Fruit fly (Drosophila melanogaster) whole organism, embryonic: ENCODE results near the gene nompC.

Source experiments
- Atf6 ChIP-seq: fragments of 200-800 bp; sonication (Bioruptor generic); IDR thresholded peaks from 2 replicates; pipeline ENCODE4 v1.3.6; 2022; ENCODE audit warnings: missing biosample characterization, missing genetic modification characterization
- B-H1 ChIP-seq: fragments of 200-800 bp; sonication (Bioruptor generic); IDR thresholded peaks from 3 replicates; pipeline ENCODE4 v1.3.6; 2022; ENCODE audit warnings: missing biosample characterization, missing genetic modification characterization
- Blimp-1 ChIP-seq: fragments of 200-800 bp; sonication (Bioruptor generic); optimal IDR thresholded peaks from 3 replicates; lab custom pipeline; 2018; ENCODE audit warnings: missing biosample characterization, missing genetic modification characterization, mild to moderate bottlenecking, moderate library complexity, missing genetic modification reagents
- BtbVII ChIP-seq: fragments of 200-800 bp; sonication (Bioruptor generic); optimal IDR thresholded peaks from 3 replicates; lab custom pipeline; 2017; ENCODE audit warnings: missing biosample characterization, mild to moderate bottlenecking, missing genetic modification characterization
- C15 ChIP-seq: fragments of 200-800 bp; sonication (Bioruptor generic); IDR thresholded peaks from 3 replicates; pipeline ENCODE4 v1.3.6; 2022; ENCODE audit warnings: missing biosample characterization, missing genetic modification characterization
- CG10462 ChIP-seq: fragments of 200-800 bp; sonication (Bioruptor generic); optimal IDR thresholded peaks from 2 replicates; lab custom pipeline; 2016; ENCODE audit warnings: missing biosample characterization, missing genetic modification characterization
- CG10543 ChIP-seq: fragments of 200-800 bp; sonication (Bioruptor generic); optimal IDR thresholded peaks from 3 replicates; lab custom pipeline; 2017; ENCODE audit warnings: missing biosample characterization, mild to moderate bottlenecking, missing genetic modification characterization, moderate library complexity
- CG11504 ChIP-seq: fragments of 200-800 bp; sonication (Bioruptor generic); optimal IDR thresholded peaks from 3 replicates; lab custom pipeline; 2019; ENCODE audit warnings: missing biosample characterization, mild to moderate bottlenecking, missing genetic modification characterization, moderate library complexity
- CG11723 ChIP-seq: fragments of 200-800 bp; sonication (Bioruptor generic); optimal IDR thresholded peaks from 2 replicates; lab custom pipeline; 2017; ENCODE audit warnings: missing biosample characterization, mild to moderate bottlenecking, missing genetic modification characterization
- CG13287 ChIP-seq: fragments of 200-800 bp; sonication (Bioruptor generic); IDR thresholded peaks from 2 replicates; pipeline ENCODE4 v1.3.6; 2022; ENCODE audit warnings: missing biosample characterization, missing genetic modification characterization; ENCODE audit not compliant: partially characterized antibody
- CG13624 ChIP-seq: fragments of 200-800 bp; sonication (Bioruptor generic); optimal IDR thresholded peaks from 2 replicates; lab custom pipeline; 2016; ENCODE audit warnings: missing biosample characterization, missing genetic modification characterization
- CG14441 ChIP-seq: fragments of 200-800 bp; sonication (Bioruptor generic); IDR thresholded peaks from 2 replicates; pipeline ENCODE4 v1.3.6; 2022; ENCODE audit warnings: missing biosample characterization, missing genetic modification characterization
- CG17912 ChIP-seq: fragments of 200-800 bp; sonication (Bioruptor generic); optimal IDR thresholded peaks from 2 replicates; lab custom pipeline; 2018; ENCODE audit warnings: missing biosample characterization, mild to moderate bottlenecking, missing genetic modification characterization
- CG34422 ChIP-seq: fragments of 200-800 bp; sonication (Bioruptor generic); IDR thresholded peaks from 3 replicates; pipeline ENCODE4 v1.3.6; 2022; ENCODE audit warnings: missing biosample characterization, missing genetic modification characterization
- CG4282 ChIP-seq: fragments of 200-800 bp; sonication (Bioruptor generic); optimal IDR thresholded peaks from 2 replicates; lab custom pipeline; 2016; ENCODE audit warnings: missing biosample characterization, missing genetic modification characterization
- CG4424 ChIP-seq: fragments of 200-800 bp; sonication (Bioruptor generic); optimal IDR thresholded peaks from 3 replicates; lab custom pipeline; 2016; ENCODE audit warnings: missing biosample characterization, missing genetic modification characterization
- CG6175 ChIP-seq: fragments of 200-800 bp; sonication (Bioruptor generic); IDR thresholded peaks from 3 replicates; pipeline ENCODE4 v1.3.6; 2022; ENCODE audit warnings: missing biosample characterization, missing genetic modification characterization
- CG8478 ChIP-seq: fragments of >200 bp; optimal IDR thresholded peaks from 2 replicates; lab custom pipeline; 2018
- CG9215 ChIP-seq: fragments of 200-800 bp; sonication (Bioruptor generic); IDR thresholded peaks from 2 replicates; pipeline ENCODE4 v1.3.6; 2022; ENCODE audit warnings: missing biosample characterization, missing genetic modification characterization
- Chrac-16 ChIP-seq: fragments of 200-800 bp; sonication (Bioruptor generic); optimal IDR thresholded peaks from 3 replicates; lab custom pipeline; 2016; ENCODE audit warnings: missing biosample characterization, missing genetic modification characterization
- D19B ChIP-seq: fragments of 200-800 bp; sonication (Bioruptor generic); optimal IDR thresholded peaks from 2 replicates; lab custom pipeline; 2017; ENCODE audit warnings: missing biosample characterization, mild to moderate bottlenecking, missing genetic modification characterization
- Dbx ChIP-seq: fragments of 200-800 bp; sonication (Bioruptor generic); IDR thresholded peaks from 3 replicates; pipeline ENCODE4 v1.3.6; 2022; ENCODE audit warnings: missing biosample characterization, missing genetic modification characterization
- Ets65A ChIP-seq: fragments of 200-800 bp; sonication (Bioruptor generic); peaks from one replicate; lab custom pipeline; 2016; ENCODE audit warnings: missing biosample characterization, missing genetic modification characterization
- Fer2 ChIP-seq: fragments of 200-800 bp; sonication (Bioruptor generic); optimal IDR thresholded peaks from 2 replicates; lab custom pipeline; 2018; ENCODE audit warnings: missing biosample characterization, mild to moderate bottlenecking, missing genetic modification characterization, moderate library complexity
- Lhr ChIP-seq: fragments of 200-800 bp; sonication (Bioruptor generic); optimal IDR thresholded peaks from 3 replicates; lab custom pipeline; 2017; ENCODE audit warnings: mild to moderate bottlenecking, missing biosample characterization, missing genetic modification reagents, missing genetic modification characterization
- Xbp1 ChIP-seq: fragments of 200-800 bp; sonication (Bioruptor generic); optimal IDR thresholded peaks from 3 replicates; lab custom pipeline; 2016; ENCODE audit warnings: missing biosample characterization, mild to moderate bottlenecking, missing genetic modification characterization
- abd-A ChIP-seq: fragments of 200-800 bp; sonication (Bioruptor generic); optimal IDR thresholded peaks from 3 replicates; lab custom pipeline; 2019; ENCODE audit warnings: missing biosample characterization, mild to moderate bottlenecking, missing genetic modification characterization, moderate library complexity
- al ChIP-seq: fragments of 200-800 bp; sonication (Bioruptor generic); IDR thresholded peaks from 2 replicates; pipeline ENCODE4 v1.3.6; 2022; ENCODE audit warnings: missing biosample characterization, missing genetic modification characterization
- bowl ChIP-seq: fragments of 200-800 bp; sonication (Bioruptor generic); IDR thresholded peaks from 2 replicates; pipeline ENCODE4 v1.3.6; 2022; ENCODE audit warnings: missing biosample characterization, missing genetic modification characterization
- cad ChIP-seq: fragments of >200 bp; optimal IDR thresholded peaks from 2 replicates; lab custom pipeline; 2017; ENCODE audit warnings: missing biosample characterization, missing genetic modification characterization
- chn ChIP-seq: fragments of 200-800 bp; sonication (Bioruptor generic); optimal IDR thresholded peaks from 2 replicates; lab custom pipeline; 2016; ENCODE audit warnings: missing biosample characterization, missing genetic modification characterization
- dati ChIP-seq: fragments of 200-800 bp; sonication (Bioruptor generic); IDR thresholded peaks from 2 replicates; pipeline ENCODE4 v1.3.6; 2022; ENCODE audit warnings: missing biosample characterization, missing genetic modification characterization
- dysf ChIP-seq: fragments of 200-800 bp; sonication (Bioruptor generic); IDR thresholded peaks from 3 replicates; pipeline ENCODE4 v1.3.6; 2022; ENCODE audit warnings: missing biosample characterization, missing genetic modification characterization
- emc ChIP-seq: fragments of 200-800 bp; sonication (Bioruptor generic); optimal IDR thresholded peaks from 2 replicates; lab custom pipeline; 2016; ENCODE audit warnings: missing biosample characterization, missing genetic modification characterization
- ems ChIP-seq: fragments of 200-800 bp; sonication (Bioruptor generic); optimal IDR thresholded peaks from 3 replicates; lab custom pipeline; 2016; ENCODE audit warnings: missing biosample characterization, missing genetic modification characterization
- grn ChIP-seq: fragments of 200-800 bp; sonication (Bioruptor generic); optimal IDR thresholded peaks from 3 replicates; lab custom pipeline; 2017; ENCODE audit warnings: missing biosample characterization, missing genetic modification characterization
- hbn ChIP-seq: fragments of 200-800 bp; sonication (Bioruptor generic); IDR thresholded peaks from 2 replicates; pipeline ENCODE4 v1.3.6; 2022; ENCODE audit warnings: missing biosample characterization, missing genetic modification characterization; ENCODE audit not compliant: partially characterized antibody
- mld ChIP-seq: fragments of 200-800 bp; sonication (Bioruptor generic); IDR thresholded peaks from 3 replicates; pipeline ENCODE4 v1.3.6; 2022; ENCODE audit warnings: missing biosample characterization, missing genetic modification characterization; ENCODE audit not compliant: partially characterized antibody
- pfk ChIP-seq: fragments of 200-800 bp; sonication (Bioruptor generic); optimal IDR thresholded peaks from 2 replicates; lab custom pipeline; 2018; ENCODE audit warnings: missing biosample characterization, mild to moderate bottlenecking, missing genetic modification characterization, moderate library complexity
- pita ChIP-seq: fragments of 200-800 bp; sonication (Bioruptor generic); optimal IDR thresholded peaks from 2 replicates; lab custom pipeline; 2017; ENCODE audit warnings: missing biosample characterization, mild to moderate bottlenecking, missing genetic modification characterization
- pnt ChIP-seq: fragments of 200-800 bp; sonication (Bioruptor generic); optimal IDR thresholded peaks from 3 replicates; lab custom pipeline; 2016; ENCODE audit warnings: missing biosample characterization, missing genetic modification characterization
- salm ChIP-seq: fragments of 200-800 bp; sonication (Bioruptor generic); optimal IDR thresholded peaks from 2 replicates; lab custom pipeline; 2018; ENCODE audit warnings: missing biosample characterization, mild to moderate bottlenecking, missing genetic modification characterization
- seq ChIP-seq: fragments of 200-800 bp; sonication (Bioruptor generic); IDR thresholded peaks from 2 replicates; pipeline ENCODE4 v1.3.6; 2022; ENCODE audit warnings: missing biosample characterization, missing genetic modification characterization
- sna ChIP-seq: fragments of 200-800 bp; sonication (Bioruptor generic); IDR thresholded peaks from 2 replicates; pipeline ENCODE4 v1.3.6; 2022; ENCODE audit warnings: missing biosample characterization, missing genetic modification characterization; ENCODE audit not compliant: partially characterized antibody
- ssp ChIP-seq: fragments of 200-800 bp; sonication (Bioruptor generic); IDR thresholded peaks from 2 replicates; pipeline ENCODE4 v1.3.6; 2022; ENCODE audit warnings: missing biosample characterization, missing genetic modification characterization
- sug ChIP-seq: fragments of 200-800 bp; optimal IDR thresholded peaks from 2 replicates; lab custom pipeline; 2019; ENCODE audit warnings: missing biosample characterization, mild to moderate bottlenecking, missing genetic modification characterization, moderate library complexity
- tio ChIP-seq: fragments of 200-800 bp; sonication (Bioruptor generic); optimal IDR thresholded peaks from 2 replicates; lab custom pipeline; 2017; ENCODE audit warnings: missing biosample characterization, missing genetic modification characterization, inconsistent platforms
- toy ChIP-seq: fragments of 200-800 bp; sonication (Bioruptor generic); IDR thresholded peaks from 2 replicates; pipeline ENCODE4 v1.3.6; 2022; ENCODE audit warnings: missing biosample characterization, missing genetic modification characterization
- trh ChIP-seq: fragments of 200-800 bp; sonication (Bioruptor generic); optimal IDR thresholded peaks from 2 replicates; lab custom pipeline; 2016; ENCODE audit warnings: missing biosample characterization, missing genetic modification characterization
- vvl ChIP-seq: fragments of 200-800 bp; sonication (Bioruptor generic); IDR thresholded peaks from 2 replicates; pipeline ENCODE4 v1.3.6; 2022; ENCODE audit warnings: missing biosample characterization, missing genetic modification characterization
- yki ChIP-seq: fragments of >200 bp; optimal IDR thresholded peaks from 3 replicates; lab custom pipeline; 2018

Gene nompC

dm6 chr2L:5303044-5303904 lies 42.7 kb upstream of the nompC start (continued):
- TF ChIP-seq cad (GFP tag; lab: Kevin White, UChicago) (no peak), CG17912 (GFP tag; lab: Kevin White, UChicago) (no peak), dysf (GFP tag; lab: Robert Waterston, UW) (0 out of 3 replicates have a peak, but pooled peaks have one; percentile 22), tio (no peak), salm (tag; lab: Kevin White, UChicago) (no peak), CG10462 (GFP tag; lab: Kevin White, UChicago) (no peak), trh (GFP tag; lab: Kevin White, UChicago) (no peak), seq (GFP tag; lab: Robert Waterston, UW) (no peak), abd-A (no peak), CG9215 (GFP tag; lab: Robert Waterston, UW) (no peak), emc (GFP tag; lab: Kevin White, UChicago) (no peak), CG11723 (GFP tag; lab: Kevin White, UChicago) (no peak), CG4424 (GFP tag; lab: Kevin White, UChicago) (no peak), Ets65A (GFP tag; lab: Kevin White, UChicago) (no peak), D19B (GFP tag; lab: Kevin White, UChicago) (no peak), CG13624 (no peak), dati (GFP tag; lab: Robert Waterston, UW) (no peak), C15 (GFP tag; lab: Robert Waterston, UW) (no peak), yki (lab: Kevin White, UChicago) (no peak), bowl (GFP tag; lab: Robert Waterston, UW) (no peak), pita (GFP tag; lab: Kevin White, UChicago) (no peak), CG4282 (GFP tag; lab: Kevin White, UChicago) (no peak), pnt (no peak), CG8478 (lab: Kevin White, UChicago) (peak; percentile 47), sug (tag; lab: Kevin White, UChicago) (peak; percentile 4), pfk (GFP tag; lab: Kevin White, UChicago) (no peak), CG34422 (GFP tag; lab: Robert Waterston, UW) (no peak), chn (no peak), hbn (GFP tag; lab: Robert Waterston, UW) (no peak), BtbVII (GFP tag; lab: Kevin White, UChicago) (no peak), Lhr (GFP tag; lab: Kevin White, UChicago) (no peak), CG11504 (tag; lab: Kevin White, UChicago) (peak; percentile 24), ems (GFP tag; lab: Kevin White, UChicago) (no peak), mld (GFP tag; lab: Robert Waterston, UW) (no peak), Chrac-16 (GFP tag; lab: Kevin White, UChicago) (no peak), sna (no peak), CG13287 (no peak), Atf6 (no peak), al (GFP tag; lab: Robert Waterston, UW) (no peak), Xbp1 (GFP tag; lab: Kevin White, UChicago) (no peak), B-H1 (GFP tag; lab: Robert Waterston, UW) (no peak), CG6175 (GFP tag; lab: Robert Waterston, UW) (0 out of 3 replicates have a peak, but pooled peaks have one; percentile 7), Blimp-1 (GFP tag; lab: Kevin White, UChicago) (peak; percentile 23), ssp (GFP tag; lab: Robert Waterston, UW) (no peak), CG10543 (GFP tag; lab: Kevin White, UChicago) (peak; percentile 47), toy (GFP tag; lab: Robert Waterston, UW) (no peak), Dbx (GFP tag; lab: Robert Waterston, UW) (no peak), CG14441 (GFP tag; lab: Robert Waterston, UW) (no peak), Fer2 (tag; lab: Kevin White, UChicago) (no peak), grn (no peak), vvl (peak; percentile 9; the same call in 1 of the 2 replicates)
